Worm (Caenorhabditis elegans): ENCODE measurements around the gene sti-1.

sti-1 gene

DNA sequence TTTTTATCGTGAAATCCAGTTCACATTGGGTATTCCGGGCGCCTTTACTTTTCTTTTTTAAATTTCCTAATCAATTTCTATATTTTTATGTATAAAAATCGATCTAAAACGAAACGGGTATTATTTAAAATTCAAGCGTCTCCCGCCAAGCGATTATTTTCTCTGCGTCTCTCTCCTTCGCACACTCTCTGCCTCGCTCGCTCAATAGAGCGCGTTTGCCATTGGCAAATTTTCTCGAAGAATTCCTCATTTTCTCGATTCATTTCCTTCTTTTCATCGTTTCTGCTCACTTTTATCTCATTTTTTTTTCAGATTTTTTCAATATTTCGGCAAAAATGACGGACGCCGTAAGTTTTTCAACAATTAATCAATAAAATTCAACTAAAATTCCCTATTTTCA, at the start of gene sti-1:
sti-1 (plus strand) TSS at position 263 of the 400 bp plus-strand sequence.
- no peak for TF ChIP-seq unc-62 (GFP tag; optimal IDR thresholded peaks at IDR 0.05)

DNA sequence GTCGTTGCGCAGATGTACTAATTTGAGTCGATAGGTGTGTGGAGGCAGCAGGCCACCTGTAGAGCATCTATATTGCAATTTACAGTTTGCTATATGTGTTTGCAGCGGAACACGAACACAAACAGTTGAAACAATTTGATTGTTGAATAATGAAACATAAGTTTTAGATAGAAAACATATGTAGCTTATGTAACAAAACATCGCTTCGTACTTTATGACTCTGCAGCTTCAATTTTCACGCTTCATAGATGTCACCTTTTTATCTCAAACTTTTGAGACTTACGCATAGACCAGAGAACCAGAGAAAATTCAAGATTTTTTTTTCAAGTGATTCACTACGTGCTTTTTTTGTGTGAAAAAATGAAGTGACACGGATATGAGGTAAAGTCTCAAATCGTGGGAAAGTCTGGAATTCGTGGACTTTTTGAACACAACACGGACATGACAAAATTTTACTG, 49.4 kb upstream of the sti-1 start, which contains the start of gene fbxb-72:
fbxb-72 (minus strand) TSS at position 58 of the 458 bp plus-strand sequence.
- no peak for TF ChIP-seq unc-62 (GFP tag; optimal IDR thresholded peaks at IDR 0.05)

DNA sequence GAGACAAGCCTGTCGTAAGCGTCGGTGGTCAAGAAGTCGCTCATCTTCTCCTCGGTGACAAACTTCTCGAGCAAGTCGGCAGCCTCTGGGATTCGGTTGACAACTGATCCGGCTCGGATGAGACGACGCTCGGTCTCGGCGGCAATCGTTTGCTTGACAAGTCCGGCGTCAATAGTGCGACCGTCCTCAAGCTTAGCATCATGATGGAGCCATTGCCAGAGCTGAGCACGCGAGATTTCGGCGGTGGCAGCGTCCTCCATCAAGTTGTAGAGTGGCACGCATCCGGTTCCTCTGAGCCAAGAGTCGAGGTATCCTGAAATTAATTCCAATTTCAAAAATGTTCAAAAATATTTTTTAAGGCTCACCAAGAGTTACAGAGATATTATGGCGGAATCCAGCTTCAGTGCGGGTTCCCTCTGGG, 48.8 kb upstream of the sti-1 start:
- TF ChIP-seq unc-62 (GFP tag; optimal IDR thresholded peaks at IDR 0.05), result no peak

DNA sequence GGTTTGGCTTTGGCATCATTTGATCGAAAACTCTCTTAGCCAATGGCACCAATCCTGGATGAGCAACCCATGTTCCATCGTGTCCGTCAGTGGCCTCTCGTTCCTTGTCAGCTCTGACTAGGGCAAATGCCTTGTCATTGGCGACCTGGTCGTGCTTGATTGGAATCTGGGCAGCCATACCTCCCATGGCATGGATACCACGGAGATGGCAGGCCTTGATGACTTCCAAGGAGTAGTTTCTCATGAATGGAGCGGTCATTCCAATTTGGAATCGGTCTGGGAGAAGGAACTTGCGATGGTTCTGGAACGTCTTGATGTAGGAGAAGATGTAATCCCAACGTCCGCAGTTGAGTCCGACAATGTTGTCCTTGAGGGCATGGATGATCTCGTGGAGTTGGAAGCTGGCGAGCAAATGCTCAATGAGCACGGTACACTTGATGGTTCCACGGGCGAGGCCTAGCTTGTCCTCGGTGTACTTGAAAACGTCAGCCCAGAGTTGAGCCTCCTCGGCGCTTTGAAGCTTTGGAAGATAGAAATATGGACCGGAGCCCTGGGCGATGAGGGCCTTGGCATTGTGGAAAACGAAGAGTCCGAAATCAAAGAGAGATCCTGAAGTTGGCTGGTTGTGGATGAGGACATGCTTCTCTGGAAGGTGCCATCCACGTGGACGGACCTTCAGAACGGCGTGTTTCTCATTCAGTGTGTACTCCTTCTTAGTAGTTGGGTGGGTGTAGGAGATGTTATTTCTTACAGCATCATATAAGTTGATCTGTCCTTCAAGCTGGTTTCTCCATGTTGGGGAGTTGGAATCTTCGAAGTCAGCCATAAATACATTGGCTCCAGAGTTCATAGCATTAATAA, 48.1 kb upstream of the sti-1 start:
- TF ChIP-seq unc-62 (GFP tag; optimal IDR thresholded peaks at IDR 0.05), result no peak

DNA sequence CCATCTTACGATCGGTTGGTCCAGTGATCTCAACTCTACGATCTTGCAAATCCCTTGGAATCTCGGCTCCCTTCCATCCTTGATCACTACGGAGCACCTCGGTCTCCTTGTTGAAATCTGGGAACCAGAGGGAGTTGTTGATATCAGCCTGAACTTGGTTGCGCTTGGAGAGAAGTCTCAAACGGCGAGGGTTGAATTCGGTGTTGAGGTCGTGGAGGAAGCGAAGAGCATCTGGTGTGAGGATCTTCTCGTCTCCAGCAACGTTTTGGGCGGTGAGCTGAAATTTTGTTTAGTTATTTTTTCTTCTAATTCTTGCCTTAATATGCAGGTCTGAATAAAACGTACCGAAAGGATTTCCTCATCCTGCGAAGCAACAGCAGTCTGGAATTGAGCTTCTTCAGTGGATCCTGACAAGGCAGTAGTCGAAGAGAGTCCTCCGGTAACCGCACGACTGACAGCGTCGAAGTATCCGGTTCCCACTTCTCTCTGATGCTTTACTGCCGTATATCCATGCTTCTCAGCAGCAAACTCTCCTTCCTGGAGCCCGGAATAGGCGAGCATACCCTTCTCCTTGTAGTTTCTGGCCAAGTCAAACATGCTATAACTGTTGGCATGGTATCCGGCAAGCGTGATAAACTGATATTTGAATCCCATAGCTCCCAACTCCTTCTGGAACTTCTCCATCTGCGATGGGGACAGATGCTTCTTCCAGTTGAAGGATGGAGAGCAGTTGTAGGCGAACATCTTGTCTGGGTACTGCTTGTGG, 47.3 kb upstream of the sti-1 start:
- TF ChIP-seq unc-62 (GFP tag; optimal IDR thresholded peaks at IDR 0.05), result no peak

DNA sequence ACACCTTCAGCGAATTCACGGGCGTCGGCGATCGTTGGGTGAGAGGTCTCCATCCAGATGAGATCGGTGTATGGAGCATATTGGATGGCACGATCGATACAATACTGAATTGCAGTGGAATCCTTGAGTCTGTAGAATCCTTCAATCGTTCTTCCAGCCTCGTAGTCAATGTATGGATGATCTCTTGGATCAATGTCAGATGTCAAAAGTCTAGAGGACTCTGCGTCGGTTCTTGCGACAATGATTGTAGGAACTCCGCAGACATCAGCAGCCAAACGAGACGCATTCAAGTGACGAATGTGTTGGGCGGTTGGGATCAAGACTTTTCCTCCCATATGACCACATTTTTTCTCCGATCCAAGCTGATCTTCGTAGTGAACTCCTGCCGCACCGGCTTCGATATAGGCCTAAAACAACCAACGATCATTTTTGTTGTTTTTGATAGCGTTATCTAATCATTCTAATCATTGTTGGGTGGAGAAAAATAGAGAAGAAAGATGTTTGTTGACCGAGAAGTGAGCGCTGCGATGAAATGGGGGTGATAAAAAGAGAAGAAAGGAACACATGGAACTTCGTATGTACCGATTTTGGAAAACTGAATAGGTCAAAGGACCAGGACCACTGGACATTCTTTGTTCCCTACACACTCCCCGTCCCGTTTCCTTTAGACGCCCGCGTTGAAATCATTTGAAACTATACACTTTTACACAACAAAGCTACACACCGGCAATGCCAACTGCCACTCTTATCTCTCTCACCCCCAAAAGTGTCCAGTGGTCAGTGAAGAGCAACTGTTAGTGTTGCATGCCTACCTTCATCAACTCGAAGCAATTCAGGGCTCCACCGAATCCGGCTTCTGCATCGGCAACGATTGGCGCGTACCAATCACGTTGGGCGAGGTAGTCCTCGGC, 46.5 kb upstream of the sti-1 start:
- no peak for TF ChIP-seq unc-62 (GFP tag; optimal IDR thresholded peaks at IDR 0.05)

DNA sequence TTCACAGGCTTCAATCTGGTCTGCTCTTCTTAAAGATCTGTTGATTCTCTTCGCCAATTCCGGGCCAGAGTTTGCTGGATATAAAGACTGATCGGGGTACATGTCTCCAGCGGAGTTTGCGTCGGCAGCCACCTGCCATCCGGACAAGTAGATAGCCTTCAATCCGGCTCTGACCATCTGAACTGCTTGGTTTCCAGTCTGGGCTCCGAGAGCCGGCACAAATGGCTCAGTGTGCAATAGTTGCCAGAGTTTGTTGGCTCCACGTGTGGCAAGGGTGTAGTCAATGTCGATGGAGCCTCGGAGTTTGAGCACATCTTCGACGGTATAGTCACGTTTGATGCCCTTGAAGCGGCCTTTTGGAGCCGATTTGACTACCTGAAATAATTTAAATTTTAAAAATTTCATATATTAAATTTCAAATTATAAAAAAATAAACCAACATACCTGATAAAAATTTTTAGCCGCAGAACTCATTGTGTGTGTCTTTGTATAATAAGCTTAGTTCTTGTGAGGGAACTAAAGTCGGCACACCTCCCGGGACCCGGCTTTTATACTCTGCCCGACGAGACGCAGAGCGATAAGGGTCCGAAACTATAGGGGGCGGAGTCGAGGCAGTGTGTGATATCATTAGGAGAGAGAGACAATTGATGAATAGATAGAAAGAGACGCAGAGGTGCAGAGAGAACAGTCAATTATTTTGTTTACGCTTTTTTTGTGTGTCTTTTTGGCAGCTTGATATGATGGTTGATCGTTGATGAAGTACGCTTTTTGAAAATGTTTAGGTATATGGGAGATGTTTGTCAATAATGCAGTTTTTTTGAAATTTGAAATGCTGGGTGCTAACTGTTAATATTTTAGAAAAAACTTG, 45.6 kb upstream of the sti-1 start, which contains the start of the genes icl-1 and srh-2:
icl-1 (minus strand) TSS at position 521 of the 868 bp plus-strand sequence.
srh-2 (plus strand) TSS at position 818 of the 868 bp plus-strand sequence.
- no peak for TF ChIP-seq unc-62 (GFP tag; optimal IDR thresholded peaks at IDR 0.05)

DNA sequence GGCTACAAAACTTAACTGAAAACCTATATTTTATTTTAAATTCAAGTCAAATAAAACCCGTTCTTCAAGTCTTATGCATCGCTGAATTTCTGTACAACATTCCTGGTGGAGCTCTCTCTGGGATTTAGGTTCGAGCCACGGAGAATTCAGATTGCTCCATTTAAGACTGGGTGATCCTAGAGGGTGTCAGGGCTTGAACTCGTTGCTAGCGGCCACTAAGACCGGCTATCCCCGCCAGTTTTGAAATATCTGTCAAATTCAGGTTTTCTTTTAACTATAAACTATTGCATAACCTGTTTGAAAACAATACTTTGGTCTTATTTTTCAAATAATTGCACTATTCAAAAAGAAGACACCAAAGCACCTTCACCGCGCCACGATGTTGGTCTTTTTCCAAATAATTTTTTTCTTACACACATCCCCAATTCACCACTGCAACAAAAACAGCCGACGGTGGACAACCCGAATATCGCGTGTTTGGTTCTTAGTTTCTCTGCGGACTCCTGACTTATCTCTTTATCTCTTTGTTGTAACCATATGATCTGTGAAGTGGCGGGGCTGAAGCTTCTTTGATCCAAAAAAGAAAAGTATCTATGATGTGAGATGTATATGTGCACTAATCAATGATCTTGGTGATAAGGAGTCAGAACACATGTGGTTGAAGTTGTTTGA, 44.4 kb upstream of the sti-1 start:
- no peak for TF ChIP-seq unc-62 (GFP tag; optimal IDR thresholded peaks at IDR 0.05)

DNA sequence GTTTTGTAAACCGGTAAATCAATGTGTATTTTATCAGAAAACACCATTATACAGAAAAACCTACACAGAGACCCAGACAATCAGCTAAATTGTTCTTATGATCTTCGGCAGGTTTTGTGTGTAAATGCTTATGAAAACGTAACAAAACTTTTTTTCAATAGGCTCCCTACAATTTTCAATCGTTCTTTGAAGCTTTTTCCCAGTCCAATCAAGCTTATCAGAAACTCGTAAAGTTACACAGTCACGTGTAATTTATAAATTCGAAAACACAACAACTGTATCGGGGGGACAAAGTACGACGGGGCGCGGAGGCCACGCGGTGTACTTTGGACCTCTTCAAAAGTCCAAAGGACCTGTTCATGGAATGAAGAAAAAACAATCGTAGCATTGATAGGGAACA, 43.1 kb upstream of the sti-1 start:
- TF ChIP-seq unc-62 (GFP tag; optimal IDR thresholded peaks at IDR 0.05), result no peak

DNA sequence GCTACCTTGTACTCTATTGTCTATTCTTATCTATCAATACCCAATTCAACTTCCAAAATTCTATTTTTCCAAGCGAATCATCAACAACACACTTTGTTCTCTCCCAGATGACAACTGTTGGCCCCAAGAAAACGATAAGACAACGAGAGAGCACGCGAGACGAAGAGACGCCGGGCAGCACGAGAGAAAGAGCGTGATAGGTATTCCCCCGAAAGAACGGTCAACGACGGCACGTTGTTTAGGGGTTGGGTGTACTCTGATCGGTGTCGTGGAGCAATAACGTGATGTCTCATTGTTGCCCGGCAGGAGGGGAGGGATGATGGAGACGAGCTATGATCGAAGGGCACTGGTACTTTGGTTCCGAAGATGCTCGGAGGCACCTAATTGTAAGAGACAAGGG, 42.0 kb upstream of the sti-1 start:
- no peak for TF ChIP-seq unc-62 (GFP tag; optimal IDR thresholded peaks at IDR 0.05)

DNA sequence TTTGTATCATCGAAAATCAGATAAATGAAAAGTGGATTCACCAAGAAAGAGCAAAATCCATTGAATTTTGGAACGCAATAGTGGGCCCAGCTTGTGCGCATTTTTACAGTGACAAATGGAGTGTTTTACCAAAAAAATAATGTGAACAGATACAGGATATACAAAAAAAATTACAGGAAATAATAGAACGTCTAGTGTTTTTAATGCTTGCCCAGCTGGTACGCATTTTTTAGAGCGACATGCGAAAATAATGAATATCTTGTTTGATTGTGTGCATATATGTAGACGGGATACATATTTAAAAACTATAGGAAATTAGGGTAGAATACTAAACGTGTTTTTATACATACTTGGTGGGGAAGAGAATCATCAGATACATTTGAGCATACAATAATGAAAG, 37.1 kb upstream of the sti-1 start, which contains the start of gene srj-25:
srj-25 (minus strand) TSS at position 101 of the 400 bp plus-strand sequence.
- TF ChIP-seq unc-62 (GFP tag; optimal IDR thresholded peaks at IDR 0.05), result no peak

DNA sequence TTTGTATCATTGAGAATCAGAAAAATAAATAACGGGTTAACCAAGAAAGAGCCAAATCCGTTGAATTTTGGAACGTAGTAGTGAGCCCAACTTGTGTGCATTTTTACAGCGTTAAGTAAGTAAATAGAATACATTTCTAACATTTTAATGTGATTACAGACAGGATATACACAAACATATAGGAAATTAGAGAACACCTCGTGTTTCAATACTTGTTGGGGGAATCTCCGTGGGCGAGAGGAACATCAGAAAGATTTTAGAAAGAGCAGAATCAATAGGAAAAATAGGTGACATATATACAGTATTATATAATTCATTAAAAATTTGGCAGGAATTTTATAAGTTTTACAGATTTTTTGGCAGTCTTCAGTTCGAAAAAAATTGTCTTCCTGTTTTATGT, 34.5 kb upstream of the sti-1 start, which contains the start of gene srj-24:
srj-24 (minus strand) TSS at position 101 of the 400 bp plus-strand sequence.
- no peak for TF ChIP-seq unc-62 (GFP tag; optimal IDR thresholded peaks at IDR 0.05)

DNA sequence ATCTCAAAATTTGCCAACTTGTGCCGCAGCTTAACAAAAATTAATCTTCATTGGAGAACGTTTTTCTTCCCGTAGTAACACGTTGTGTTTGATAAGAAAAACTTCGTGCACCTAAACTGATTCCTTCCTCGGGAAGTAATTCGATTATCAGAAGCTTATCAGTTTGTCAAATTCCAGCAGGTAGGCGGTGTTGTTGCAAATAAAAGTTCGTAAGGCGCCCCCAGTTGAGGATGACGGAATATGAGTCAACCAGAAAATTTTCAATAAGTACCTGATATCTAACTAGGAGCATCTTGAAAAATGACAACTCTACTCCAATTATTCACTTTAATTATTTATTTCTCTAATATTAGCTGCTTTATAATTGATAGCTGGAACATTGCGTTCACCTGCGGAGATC, 31.5 kb upstream of the sti-1 start, which contains the start of gene C05E4.7:
C05E4.7 (plus strand) TSS at position 301 of the 400 bp plus-strand sequence.
- TF ChIP-seq unc-62 (GFP tag; optimal IDR thresholded peaks at IDR 0.05), result no peak

DNA sequence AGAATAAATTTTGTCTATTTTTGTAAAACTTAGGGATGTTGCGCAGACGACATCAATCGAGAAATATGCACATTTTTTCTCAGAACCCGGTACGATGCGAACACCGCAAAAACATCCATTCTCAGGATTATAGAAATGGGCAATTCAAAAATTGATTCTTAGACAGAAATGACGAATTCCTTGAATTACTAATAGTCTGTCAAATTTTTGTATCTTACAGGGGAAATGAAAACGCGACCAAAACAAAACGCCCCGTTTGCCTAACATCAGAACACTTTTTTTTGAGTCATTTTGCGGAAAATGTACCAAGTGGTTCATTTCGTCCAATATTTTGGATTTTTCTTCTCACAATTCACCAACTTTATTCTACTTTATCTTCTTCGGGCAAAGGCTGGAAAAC, 30.0 kb upstream of the sti-1 start, which contains the start of gene str-134:
str-134 (plus strand) TSS at position 301 of the 400 bp plus-strand sequence.
- TF ChIP-seq unc-62 (GFP tag; optimal IDR thresholded peaks at IDR 0.05), result no peak
